Worm (Caenorhabditis elegans) whole organism, L2 larva: ENCODE data around the gene snx-6.

Experiments used
- C34F6.9 ChIP-seq: fragments of 150-350 bp; optimal IDR thresholded peaks from 2 replicates; lab custom pipeline; 2014; ENCODE audit warnings: missing biosample characterization, missing genetic modification characterization
- R02D3.7 ChIP-seq: fragments of 150-350 bp; optimal IDR thresholded peaks from 2 replicates; lab custom pipeline; 2014; ENCODE audit warnings: missing biosample characterization, missing genetic modification characterization
- Y55F3AM.14 ChIP-seq: fragments of 200-800 bp; sonication (Bioruptor generic); optimal IDR thresholded peaks from 2 replicates; lab custom pipeline; 2018; ENCODE audit warnings: mild to moderate bottlenecking, missing genetic modification characterization, missing compliant biosample characterization
- ZK546.5 ChIP-seq: sonication (generic microtip); optimal IDR thresholded peaks from 2 replicates; lab custom pipeline; 2017; ENCODE audit warnings: missing biosample characterization, missing genetic modification characterization
- alr-1 ChIP-seq: fragments of 150-350 bp; optimal IDR thresholded peaks from 2 replicates; lab custom pipeline; 2014; ENCODE audit warnings: missing biosample characterization, missing genetic modification characterization
- ama-1 ChIP-seq: fragments of 150-350 bp; optimal IDR thresholded peaks from 2 replicates; lab custom pipeline; 2018; ENCODE audit warnings: inconsistent platforms
- blmp-1 ChIP-seq: sonication (generic microtip); optimal IDR thresholded peaks from 2 replicates; lab custom pipeline; 2017; ENCODE audit warnings: missing genetic modification characterization, mild to moderate bottlenecking, missing compliant biosample characterization, antibody characterized with exemption, moderate library complexity; ENCODE audit not compliant: insufficient read depth
- ceh-16 ChIP-seq: fragments of 150-350 bp; optimal IDR thresholded peaks from 2 replicates; lab custom pipeline; 2014; ENCODE audit warnings: missing biosample characterization, missing genetic modification characterization
- crh-2 ChIP-seq: sonication (generic microtip); optimal IDR thresholded peaks from 2 replicates; lab custom pipeline; 2017; ENCODE audit warnings: missing biosample characterization, missing genetic modification characterization
- dmd-4 ChIP-seq: sonication (generic microtip); optimal IDR thresholded peaks from 2 replicates; lab custom pipeline; 2017; ENCODE audit warnings: missing biosample characterization, missing genetic modification characterization
- egl-27 ChIP-seq: sonication (generic microtip); optimal IDR thresholded peaks from 3 replicates; lab custom pipeline; 2017; ENCODE audit warnings: missing biosample characterization, missing genetic modification reagents, missing genetic modification characterization
- elt-1 ChIP-seq: fragments of 150-350 bp; optimal IDR thresholded peaks from 2 replicates; lab custom pipeline; 2014; ENCODE audit warnings: missing biosample characterization, missing genetic modification characterization
- elt-3 ChIP-seq: sonication (generic microtip); optimal IDR thresholded peaks from 2 replicates; lab custom pipeline; 2017; ENCODE audit warnings: missing biosample characterization, missing genetic modification characterization
- fos-1 ChIP-seq: fragments of 150-350 bp; optimal IDR thresholded peaks from 2 replicates; lab custom pipeline; 2014; ENCODE audit warnings: missing biosample characterization, missing genetic modification characterization
- gmeb-1 ChIP-seq: fragments of 150-350 bp; optimal IDR thresholded peaks from 2 replicates; lab custom pipeline; 2014; ENCODE audit warnings: missing biosample characterization, missing genetic modification characterization
- lin-13 ChIP-seq: fragments of 150-350 bp; optimal IDR thresholded peaks from 2 replicates; lab custom pipeline; 2014; ENCODE audit warnings: missing biosample characterization, missing genetic modification reagents, missing genetic modification characterization
- lin-39 ChIP-seq: fragments of 150-350 bp; optimal IDR thresholded peaks from 2 replicates; lab custom pipeline; 2014; ENCODE audit warnings: missing biosample characterization, missing genetic modification reagents, missing genetic modification characterization
- lsy-2 ChIP-seq, 2 experiments: fragments of 150-350 bp in 1 of 2; sonication (generic microtip) in 1 of 2; optimal IDR thresholded peaks; 2 replicates each; lab custom pipeline; 2014 to 2017; ENCODE audit warnings: missing biosample characterization in 2 of 2, missing genetic modification characterization in 2 of 2
- mab-5 ChIP-seq: fragments of 150-350 bp; optimal IDR thresholded peaks from 2 replicates; lab custom pipeline; 2014; ENCODE audit warnings: missing biosample characterization, missing genetic modification characterization
- mdl-1 ChIP-seq, 2 experiments: fragments of 150-350 bp in 1 of 2; sonication (generic microtip) in 1 of 2; optimal IDR thresholded peaks; 2 replicates each; lab custom pipeline; 2017; ENCODE audit warnings: missing biosample characterization in 2 of 2, missing genetic modification characterization in 2 of 2
- nhr-10 ChIP-seq: sonication (generic microtip); optimal IDR thresholded peaks from 2 replicates; lab custom pipeline; 2017; ENCODE audit warnings: missing biosample characterization, missing genetic modification characterization
- nhr-11 ChIP-seq: fragments of 150-350 bp; optimal IDR thresholded peaks from 2 replicates; lab custom pipeline; 2014; ENCODE audit warnings: missing biosample characterization, missing genetic modification characterization
- nhr-21 ChIP-seq: fragments of 150-350 bp; optimal IDR thresholded peaks from 2 replicates; lab custom pipeline; 2014; ENCODE audit warnings: missing biosample characterization, missing genetic modification characterization
- nhr-237 ChIP-seq: fragments of 150-350 bp; optimal IDR thresholded peaks from 2 replicates; lab custom pipeline; 2014; ENCODE audit warnings: missing biosample characterization, missing genetic modification characterization
- nhr-25 ChIP-seq: fragments of 150-350 bp; sonication (generic microtip); optimal IDR thresholded peaks from 3 replicates; lab custom pipeline; 2014; ENCODE audit warnings: missing biosample characterization, missing genetic modification characterization
- nhr-6 ChIP-seq: fragments of 150-350 bp; optimal IDR thresholded peaks from 2 replicates; lab custom pipeline; 2014; ENCODE audit warnings: missing biosample characterization, missing genetic modification characterization
- nhr-77 ChIP-seq: fragments of 150-350 bp; optimal IDR thresholded peaks from 2 replicates; lab custom pipeline; 2014; ENCODE audit warnings: missing biosample characterization, missing genetic modification characterization
- peb-1 ChIP-seq: fragments of 150-350 bp; optimal IDR thresholded peaks from 2 replicates; lab custom pipeline; 2014; ENCODE audit warnings: missing biosample characterization, missing genetic modification characterization
- sem-4 ChIP-seq: fragments of 150-350 bp; optimal IDR thresholded peaks from 2 replicates; lab custom pipeline; 2014; ENCODE audit warnings: missing biosample characterization, missing genetic modification reagents, missing genetic modification characterization
- skn-1 ChIP-seq: sonication (generic microtip); optimal IDR thresholded peaks from 2 replicates; lab custom pipeline; 2017; ENCODE audit warnings: missing biosample characterization, missing genetic modification characterization
- sma-9 ChIP-seq, 2 experiments: fragments of 150-350 bp in 1 of 2; sonication (generic microtip) in 1 of 2; optimal IDR thresholded peaks; 2 replicates each; lab custom pipeline; 2014 to 2016; ENCODE audit warnings: missing genetic modification characterization in 2 of 2, mild to moderate bottlenecking in 1 of 2, missing biosample characterization in 1 of 2, missing compliant biosample characterization in 1 of 2, missing genetic modification reagents in 1 of 2, moderate library complexity in 1 of 2
- unc-39 ChIP-seq: fragments of 150-350 bp; optimal IDR thresholded peaks from 2 replicates; lab custom pipeline; 2014; ENCODE audit warnings: missing biosample characterization, missing genetic modification characterization
- unc-62 ChIP-seq: fragments of 150-350 bp; optimal IDR thresholded peaks from 2 replicates; lab custom pipeline; 2014; ENCODE audit warnings: missing biosample characterization, missing genetic modification reagents, missing genetic modification characterization
- zag-1 ChIP-seq: fragments of 150-350 bp; optimal IDR thresholded peaks from 2 replicates; lab custom pipeline; 2014; ENCODE audit warnings: missing biosample characterization, missing genetic modification characterization
- ztf-1 ChIP-seq: fragments of 200-800 bp; sonication (Bioruptor generic); conservative IDR thresholded peaks from 2 replicates; pipeline ENCODE4 v1.3.6; 2022; ENCODE audit warnings: missing genetic modification characterization, missing compliant biosample characterization
- ztf-11 ChIP-seq: sonication (generic microtip); optimal IDR thresholded peaks from 2 replicates; lab custom pipeline; 2017; ENCODE audit warnings: missing biosample characterization, missing genetic modification characterization
- ztf-4 ChIP-seq: fragments of 150-350 bp; optimal IDR thresholded peaks from 2 replicates; lab custom pipeline; 2014; ENCODE audit warnings: missing biosample characterization, missing genetic modification characterization

The snx-6 gene

DNA sequence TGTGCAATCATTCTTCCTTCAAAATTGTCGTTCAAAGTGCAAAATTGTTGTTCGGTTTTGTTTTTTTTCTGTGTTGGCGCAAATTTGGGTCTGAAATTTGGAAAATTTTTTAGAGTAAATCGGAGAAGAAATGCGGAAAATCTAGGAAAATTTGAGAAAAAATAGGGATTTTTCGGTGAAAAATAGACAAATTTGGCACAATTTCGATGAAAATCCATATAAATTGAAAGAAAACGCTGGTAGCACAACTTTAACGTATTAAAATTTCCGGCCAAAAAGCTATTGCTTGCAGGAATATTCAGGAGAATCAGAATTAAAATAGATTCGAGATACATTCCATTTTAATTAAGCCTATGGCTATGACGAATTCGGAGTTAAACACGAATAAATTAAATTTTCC, 30.8 kb downstream of the snx-6 start, which contains the start of gene dpy-21:
TSS of gene dpy-21 (minus strand) at position 101 of the 400 bp plus-strand sequence.
- TF ChIP-seq skn-1 = no peak
- no peak for TF ChIP-seq nhr-237
- no peak for TF ChIP-seq ceh-16
- no peak for TF ChIP-seq peb-1
- no peak for TF ChIP-seq mab-5 (tag; lab: Kevin White, UChicago)
- TF ChIP-seq C34F6.9 (tag; lab: Kevin White, UChicago) = no peak
- TF ChIP-seq nhr-77 = no peak
- no peak for TF ChIP-seq zag-1
- TF ChIP-seq sma-9 (GFP tag; optimal IDR thresholded peaks at IDR 0.05; lab: Kevin White, UChicago) = no peak
- no peak for TF ChIP-seq sma-9 (tag; optimal IDR thresholded peaks at IDR 0.05; lab: Kevin White, UChicago)
- TF ChIP-seq Y55F3AM.14 (GFP tag; lab: Kevin White, UChicago) = no peak
- no peak for TF ChIP-seq ama-1 (lab: Kevin White, UChicago)

DNA sequence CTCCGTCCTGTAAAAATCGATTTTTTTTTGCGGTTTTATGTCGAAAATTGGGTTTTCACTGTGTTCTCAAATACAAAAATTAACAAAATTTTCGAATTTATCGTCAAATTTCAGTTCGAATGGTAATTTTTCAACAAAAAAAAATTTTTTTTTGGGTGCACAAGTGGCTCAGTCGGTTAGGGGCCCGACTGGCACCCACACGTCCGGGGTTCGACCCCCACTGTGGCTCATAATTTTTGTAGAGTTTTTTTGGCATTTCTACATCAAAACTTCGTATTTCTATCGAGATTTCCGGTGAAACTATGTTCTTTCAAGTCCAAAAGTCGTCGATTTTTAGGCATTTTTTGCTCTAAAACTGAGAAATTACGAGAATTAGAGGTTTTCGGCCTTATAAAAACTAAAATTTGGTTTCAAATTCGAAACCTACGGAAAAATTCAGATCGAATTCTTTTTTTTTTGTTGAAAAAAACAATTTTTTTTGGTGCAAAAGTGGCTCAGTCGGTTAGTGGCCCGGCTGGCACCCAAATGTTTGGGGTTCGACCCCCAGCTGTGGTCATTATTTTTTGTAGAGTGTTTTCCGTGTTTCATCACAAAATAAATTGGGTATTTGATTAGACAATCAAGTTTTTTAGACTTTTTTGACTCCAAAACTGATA, 31.7 kb downstream of the snx-6 start:
- TF ChIP-seq ztf-11 (tag; lab: Kevin White, UChicago) = no peak
- no peak for TF ChIP-seq skn-1
- no peak for TF ChIP-seq nhr-77
- no peak for TF ChIP-seq ama-1 (lab: Kevin White, UChicago)
- no peak for TF ChIP-seq sma-9 (GFP tag; optimal IDR thresholded peaks at IDR 0.05; lab: Kevin White, UChicago)
- TF ChIP-seq sma-9 (tag; optimal IDR thresholded peaks at IDR 0.05; lab: Kevin White, UChicago) = no peak
- TF ChIP-seq fos-1 (tag; lab: Kevin White, UChicago) = no peak
- TF ChIP-seq ztf-1 (GFP tag; lab: Robert Waterston, UW) = no peak
- no peak for TF ChIP-seq lin-39

DNA sequence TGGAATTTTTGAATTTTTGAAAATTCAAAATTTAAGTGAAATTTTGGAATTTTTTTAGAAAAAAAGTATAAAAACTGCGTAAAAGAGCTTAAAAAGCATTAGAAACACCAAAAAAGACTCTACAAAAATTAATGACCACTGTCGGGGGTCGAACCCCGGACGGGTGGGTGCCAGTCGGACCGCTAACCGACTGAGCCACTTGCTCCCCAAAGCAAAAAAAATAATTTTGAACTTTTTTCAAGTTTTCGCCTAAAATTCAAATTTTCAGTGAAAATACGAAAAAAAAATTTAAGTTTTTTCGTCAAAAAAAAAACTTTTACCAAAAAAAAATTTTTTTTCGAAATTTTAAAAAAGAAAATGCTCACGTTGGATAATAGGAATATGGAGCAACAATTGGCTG, 32.6 kb downstream of the snx-6 start:
- TF ChIP-seq blmp-1 (tag; lab: Kevin White, UChicago) = no peak
- no peak for TF ChIP-seq nhr-21 (tag; lab: Kevin White, UChicago)
- no peak for TF ChIP-seq ama-1 (lab: Kevin White, UChicago)
- TF ChIP-seq unc-62 (GFP tag; lab: Kevin White, UChicago) = no peak
- TF ChIP-seq ztf-11 (tag; lab: Kevin White, UChicago) = no peak
- TF ChIP-seq crh-2 (tag; lab: Kevin White, UChicago) = no peak
- no peak for TF ChIP-seq lin-39
- no peak for TF ChIP-seq egl-27 (tag; lab: Kevin White, UChicago)
- no peak for TF ChIP-seq dmd-4 (tag; lab: Kevin White, UChicago)
- TF ChIP-seq unc-39 = no peak

DNA sequence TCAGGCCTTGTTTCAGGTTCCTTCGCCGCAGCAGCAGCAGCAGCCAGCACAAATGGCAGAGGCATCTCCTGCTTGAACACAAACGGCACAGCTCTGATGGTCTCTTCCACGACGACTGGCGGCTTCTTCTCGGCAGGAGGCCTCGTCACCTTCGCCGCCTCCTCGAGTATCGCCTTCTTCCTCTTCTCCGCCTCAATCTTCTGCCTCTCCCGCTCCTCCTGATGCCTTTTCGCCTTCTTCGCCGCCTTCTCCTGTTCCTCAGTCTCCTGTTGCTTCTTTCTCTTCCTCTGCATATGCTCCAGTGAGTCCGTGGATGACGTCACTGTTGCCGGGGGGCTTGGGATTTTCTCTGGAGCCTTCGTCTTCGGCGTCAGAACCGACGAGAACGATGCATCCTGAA, 34.4 kb downstream of the snx-6 start:
- TF ChIP-seq gmeb-1 (tag; lab: Kevin White, UChicago) (no peak), R02D3.7 (tag; lab: Kevin White, UChicago) (no peak), peb-1 (no peak), ama-1 (lab: Kevin White, UChicago) (no peak), blmp-1 (tag; lab: Kevin White, UChicago) (no peak), zag-1 (no peak), nhr-25 (tag; lab: Kevin White, UChicago) (no peak)

DNA sequence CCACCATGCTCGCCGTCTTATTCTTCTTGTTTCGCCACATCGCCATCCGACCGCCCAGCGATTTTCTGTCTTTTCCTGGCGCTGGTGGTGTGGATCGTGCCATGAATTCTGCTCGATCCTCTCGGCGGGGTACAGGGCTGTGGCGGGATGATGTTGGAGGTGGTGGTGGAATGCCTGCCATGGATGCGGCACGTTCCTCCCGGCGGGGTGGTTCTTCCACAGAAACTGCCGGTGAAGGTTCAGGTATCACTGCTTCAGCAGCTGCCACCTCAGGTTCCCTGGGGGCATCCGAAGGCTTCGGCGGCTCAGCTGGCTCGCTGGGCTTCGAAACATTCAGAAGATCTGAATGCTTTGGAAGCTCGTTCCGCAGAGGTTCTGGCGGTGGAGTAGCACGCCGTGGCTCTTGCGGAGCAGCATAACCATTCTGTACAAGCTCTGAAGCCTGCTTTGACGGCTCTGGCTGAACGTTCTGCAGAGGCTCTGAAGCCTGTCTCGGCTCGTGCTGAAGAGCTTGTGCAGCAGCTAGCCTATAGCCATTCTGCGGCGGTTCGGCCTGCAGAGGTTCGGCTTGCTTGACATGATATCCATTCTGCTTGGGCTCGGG, 34.9 kb downstream of the snx-6 start:
- no peak for TF ChIP-seq lin-13 (GFP tag; lab: Kevin White, UChicago)
- TF ChIP-seq, all 48 proteins: peak for 0

DNA sequence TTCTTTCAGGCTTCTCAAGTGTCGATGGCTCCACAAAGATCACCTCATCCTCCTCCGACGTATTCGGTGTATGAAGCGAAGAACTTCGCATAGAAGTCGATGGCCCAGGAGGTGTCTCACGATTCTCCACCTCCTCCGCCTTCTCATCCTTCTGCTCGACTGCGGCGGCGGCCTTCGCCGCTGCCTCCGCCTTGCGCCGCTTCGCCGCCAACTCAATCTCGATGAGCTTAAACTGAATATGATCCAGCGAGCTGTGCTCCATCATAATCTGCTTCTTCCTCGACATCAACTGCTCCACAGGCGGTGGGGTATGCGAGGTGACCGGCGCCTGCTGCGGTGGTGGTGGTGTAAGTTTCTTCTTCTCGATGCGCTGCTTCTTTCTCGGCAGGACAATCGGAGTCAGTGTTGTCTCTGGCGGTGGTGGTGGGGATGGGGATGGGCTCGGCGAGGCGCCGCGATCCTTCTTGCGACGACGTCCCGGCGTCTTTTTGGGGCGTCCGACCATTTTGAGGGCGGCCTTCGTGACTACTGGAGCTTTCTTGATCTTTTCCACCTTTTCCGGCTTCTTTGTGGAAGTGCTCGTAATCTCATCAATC, 35.9 kb downstream of the snx-6 start:
- no peak for TF ChIP-seq ceh-16
- TF ChIP-seq ztf-4 = no peak
- no peak for TF ChIP-seq ZK546.5 (tag; lab: Kevin White, UChicago)
- no peak for TF ChIP-seq C34F6.9 (tag; lab: Kevin White, UChicago)
- no peak for TF ChIP-seq nhr-11 (tag; lab: Kevin White, UChicago)
- no peak for TF ChIP-seq sem-4 (tag; lab: Kevin White, UChicago)
- TF ChIP-seq elt-1 (tag; lab: Kevin White, UChicago) = no peak
- TF ChIP-seq sma-9 (GFP tag; optimal IDR thresholded peaks at IDR 0.05; lab: Kevin White, UChicago) = no peak
- TF ChIP-seq sma-9 (tag; optimal IDR thresholded peaks at IDR 0.05; lab: Kevin White, UChicago) = no peak
- TF ChIP-seq ama-1 (lab: Kevin White, UChicago) = no peak
- TF ChIP-seq skn-1 = no peak
- TF ChIP-seq mdl-1 (tag; optimal IDR thresholded peaks at IDR 0.05; lab: Kevin White, UChicago) = no peak
- no peak for TF ChIP-seq elt-3 (tag; lab: Kevin White, UChicago)
- TF ChIP-seq R02D3.7 (tag; lab: Kevin White, UChicago) = no peak
- TF ChIP-seq nhr-6 = no peak
- no peak for TF ChIP-seq nhr-10 (tag; lab: Kevin White, UChicago)
- no peak for TF ChIP-seq lsy-2 (tag; optimal IDR thresholded peaks at IDR 0.05; lab: Kevin White, UChicago)
- TF ChIP-seq unc-62 (GFP tag; lab: Kevin White, UChicago) = no peak
- TF ChIP-seq alr-1 (tag; lab: Kevin White, UChicago) = no peak
- no peak for TF ChIP-seq blmp-1 (tag; lab: Kevin White, UChicago)
